Worm (Caenorhabditis elegans) whole organism, young adult: ENCODE measurements around the gene comt-2.

Experiments
- B0336.3 ChIP-seq: fragments of 200-800 bp; sonication (Bioruptor generic); IDR thresholded peaks from 2 replicates; pipeline ENCODE4 v1.3.6; 2022; ENCODE audit warnings: missing genetic modification characterization, missing compliant biosample characterization
- Y56A3A.18 ChIP-seq: fragments of 200-800 bp; sonication (Bioruptor generic); IDR thresholded peaks from 2 replicates; pipeline ENCODE4 v1.3.6; 2022; ENCODE audit warnings: missing genetic modification reagents, missing genetic modification characterization, missing compliant biosample characterization
- ceh-79 ChIP-seq: sonication (generic microtip); optimal IDR thresholded peaks from 2 replicates; lab custom pipeline; 2017; ENCODE audit warnings: mild to moderate bottlenecking, missing genetic modification characterization, missing compliant biosample characterization
- chd-7 ChIP-seq: sonication (generic microtip); optimal IDR thresholded peaks from 2 replicates; lab custom pipeline; 2016; ENCODE audit warnings: mild to moderate bottlenecking, missing genetic modification characterization, moderate library complexity, missing compliant biosample characterization
- madf-10 ChIP-seq: sonication (generic microtip); optimal IDR thresholded peaks from 2 replicates; lab custom pipeline; 2016; ENCODE audit warnings: mild to moderate bottlenecking, missing genetic modification characterization, missing compliant biosample characterization
- nhr-179 ChIP-seq: sonication (generic microtip); optimal IDR thresholded peaks from 2 replicates; lab custom pipeline; 2016; ENCODE audit warnings: mild to moderate bottlenecking, missing genetic modification characterization, missing compliant biosample characterization
- pbrm-1 ChIP-seq: fragments of 200-800 bp; sonication (Bioruptor generic); IDR thresholded peaks from 2 replicates; pipeline ENCODE4 v1.3.6; 2022; ENCODE audit warnings: missing genetic modification reagents, missing genetic modification characterization, missing compliant biosample characterization
- unc-130 ChIP-seq: sonication (generic microtip); optimal IDR thresholded peaks from 2 replicates; lab custom pipeline; 2016; ENCODE audit warnings: missing genetic modification reagents, missing genetic modification characterization, missing compliant biosample characterization

DNA sequence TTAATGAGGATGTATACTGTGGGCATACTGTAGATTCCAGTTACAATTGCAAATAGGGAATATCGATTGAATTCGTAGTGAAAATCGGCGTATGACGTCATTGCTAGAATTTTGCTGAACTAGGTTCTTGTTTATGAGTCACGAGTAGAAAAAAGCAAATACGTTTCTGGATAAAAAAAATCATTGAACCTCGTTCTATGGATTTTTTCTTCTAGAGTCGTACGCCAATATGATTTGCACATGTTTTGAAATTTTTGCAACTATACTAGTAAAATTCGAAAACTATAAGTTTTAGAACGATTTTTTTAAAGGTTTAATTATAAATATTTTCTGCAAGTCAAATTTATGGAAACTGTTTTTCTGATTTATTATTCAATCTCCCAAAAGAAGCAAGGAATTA, 26.4 kb downstream of the comt-2 start, which contains the start of gene sru-44:
- no peak for TF ChIP-seq unc-130 (GFP tag; lab: Kevin White, UChicago)
- no peak for TF ChIP-seq nhr-179 (tag; lab: Kevin White, UChicago)
- TF ChIP-seq pbrm-1 (GFP tag; lab: Robert Waterston, UW), result no peak
- TF ChIP-seq madf-10, result no peak
- no peak for TF ChIP-seq Y56A3A.18 (GFP tag; lab: Robert Waterston, UW)
- no peak for TF ChIP-seq B0336.3 (GFP tag; lab: Robert Waterston, UW)
- no peak for TF ChIP-seq chd-7
- TF ChIP-seq ceh-79, result no peak
